Worm (Caenorhabditis elegans): ENCODE results near the gene cest-5.1.

Gene cest-5.1

ce11 chrIV:6655747-6656146, 24.2 kb upstream of the cest-5.1 start (continued):
- TF ChIP-seq T23F11.4 (GFP tag; optimal IDR thresholded peaks at IDR 0.05), result no peak

- TF ChIP-seq nfya-1 (tag; optimal IDR thresholded peaks at IDR 0.05) (no peak), unc-55 (GFP tag; optimal IDR thresholded peaks at IDR 0.05) (no peak), ceh-9 (tag; optimal IDR thresholded peaks at IDR 0.05) (no peak), ztf-16 (tag; optimal IDR thresholded peaks at IDR 0.05) (no peak), fkh-10 (GFP tag; optimal IDR thresholded peaks at IDR 0.05) (no peak), nhr-11 (tag; optimal IDR thresholded peaks at IDR 0.05) (no peak), sdc-2 (tag; optimal IDR thresholded peaks at IDR 0.05) (no peak), ceh-6 (GFP tag; optimal IDR thresholded peaks at IDR 0.05) (no peak)
These were observed 22.2 kb upstream of the cest-5.1 start for ce11 chrIV:6653663-6654201.

- TF ChIP-seq tbx-2 (tag; optimal IDR thresholded peaks at IDR 0.05) (no peak), Y22D7AL.16 (tag; optimal IDR thresholded peaks at IDR 0.05) (no peak), npax-4 (tag; optimal IDR thresholded peaks at IDR 0.05) (no peak), pag-3 (tag; optimal IDR thresholded peaks at IDR 0.05; ENCODE audit: borderline replicate concordance) (no peak), K02D7.2 (tag; optimal IDR thresholded peaks at IDR 0.05) (no peak), ceh-9 (tag; optimal IDR thresholded peaks at IDR 0.05) (no peak), pha-4 (tag; optimal IDR thresholded peaks at IDR 0.05) (no peak), che-1 (tag; optimal IDR thresholded peaks at IDR 0.05) (no peak), F13H6.1 (tag; optimal IDR thresholded peaks at IDR 0.05) (no peak), nhr-11 (tag; optimal IDR thresholded peaks at IDR 0.05) (no peak), ceh-31 (tag; optimal IDR thresholded peaks at IDR 0.05) (no peak), sox-2 (GFP tag; IDR thresholded peaks at IDR 0.05) (no peak), T23F11.4 (GFP tag; optimal IDR thresholded peaks at IDR 0.05) (no peak), ceh-24 (tag; optimal IDR thresholded peaks at IDR 0.05) (no peak), ceh-22 (tag; optimal IDR thresholded peaks at IDR 0.05) (no peak), lim-6 (tag; optimal IDR thresholded peaks at IDR 0.05) (no peak)
These were observed 21.0 kb upstream of the cest-5.1 start for ce11 chrIV:6652479-6653022.

ce11 chrIV:6648625-6649024, 17.1 kb upstream of the cest-5.1 start:
- TF ChIP-seq tbx-7 (tag; optimal IDR thresholded peaks at IDR 0.05) (no peak), ceh-24 (tag; optimal IDR thresholded peaks at IDR 0.05) (no peak), ceh-45 (GFP tag; IDR thresholded peaks at IDR 0.05) (no peak), fkh-10 (GFP tag; optimal IDR thresholded peaks at IDR 0.05) (no peak), ceh-2 (tag; optimal IDR thresholded peaks at IDR 0.05) (peak; percentile 60), dve-1 (tag; optimal IDR thresholded peaks at IDR 0.05) (no peak), unc-86 (tag; optimal IDR thresholded peaks at IDR 0.05) (no peak), hlh-8 (tag; optimal IDR thresholded peaks at IDR 0.05) (no peak), sox-2 (GFP tag; IDR thresholded peaks at IDR 0.05) (no peak), T23F11.4 (GFP tag; optimal IDR thresholded peaks at IDR 0.05) (no peak), ama-1 (optimal IDR thresholded peaks at IDR 0.05) (no peak), ets-4 (tag; optimal IDR thresholded peaks at IDR 0.05) (peak; percentile 22), C38D4.7 (GFP tag; optimal IDR thresholded peaks at IDR 0.05) (no peak), nfya-1 (tag; optimal IDR thresholded peaks at IDR 0.05) (peak; percentile 89), mec-3 (tag; optimal IDR thresholded peaks at IDR 0.05; ENCODE audit: borderline replicate concordance) (no peak), odd-2 (tag; optimal IDR thresholded peaks at IDR 0.05) (no peak), ceh-6 (GFP tag; optimal IDR thresholded peaks at IDR 0.05) (no peak), sdc-2 (tag; optimal IDR thresholded peaks at IDR 0.05) (no peak), nhr-232 (tag; optimal IDR thresholded peaks at IDR 0.05) (no peak), ref-2 (tag; optimal IDR thresholded peaks at IDR 0.05) (peak; percentile 18), zip-5 (tag; optimal IDR thresholded peaks at IDR 0.05) (no peak), elt-4 (tag; optimal IDR thresholded peaks at IDR 0.05) (no peak), rnt-1 (tag; optimal IDR thresholded peaks at IDR 0.05) (peak; percentile 68), hlh-6 (tag; optimal IDR thresholded peaks at IDR 0.05) (no peak), ttx-3 (tag; optimal IDR thresholded peaks at IDR 0.05) (no peak), ztf-16 (tag; optimal IDR thresholded peaks at IDR 0.05) (no peak), lim-6 (tag; optimal IDR thresholded peaks at IDR 0.05) (peak; percentile 9), fkh-6 (tag; optimal IDR thresholded peaks at IDR 0.05) (no peak), hlh-30 (tag; optimal IDR thresholded peaks at IDR 0.05; ENCODE audit: insufficient read depth) (no peak), pqm-1 (tag; optimal IDR thresholded peaks at IDR 0.05) (no peak), ahr-1 (tag; optimal IDR thresholded peaks at IDR 0.05) (no peak), sox-4 (tag; optimal IDR thresholded peaks at IDR 0.05) (no peak), ceh-34 (tag; optimal IDR thresholded peaks at IDR 0.05) (peak; percentile 61), pax-1 (tag; optimal IDR thresholded peaks at IDR 0.05) (peak; percentile 29)
